Worm (Caenorhabditis elegans) whole organism, late embryonic: ENCODE measurements around the gene lea-1.

ENCODE experiments used
- C08G9.2 ChIP-seq: sonication (generic microtip); optimal IDR thresholded peaks from 2 replicates; lab custom pipeline; 2016; ENCODE audit warnings: mild to moderate bottlenecking, missing genetic modification characterization, moderate library complexity, missing compliant biosample characterization
- F13H6.1 ChIP-seq: sonication (generic microtip); optimal IDR thresholded peaks from 2 replicates; lab custom pipeline; 2016; ENCODE audit warnings: missing genetic modification characterization, missing compliant biosample characterization
- K02D7.2 ChIP-seq: sonication (generic microtip); optimal IDR thresholded peaks from 2 replicates; lab custom pipeline; 2017; ENCODE audit warnings: mild to moderate bottlenecking, missing genetic modification characterization, missing compliant biosample characterization
- ceh-14 ChIP-seq: sonication (generic microtip); optimal IDR thresholded peaks from 2 replicates; lab custom pipeline; 2016; ENCODE audit warnings: missing genotype, missing genetic modification characterization, missing compliant biosample characterization
- ceh-18 ChIP-seq: sonication (generic microtip); optimal IDR thresholded peaks from 2 replicates; lab custom pipeline; 2016; ENCODE audit warnings: missing genetic modification characterization, missing compliant biosample characterization
- ceh-2 ChIP-seq: sonication (generic microtip); optimal IDR thresholded peaks from 2 replicates; lab custom pipeline; 2016; ENCODE audit warnings: missing genotype, missing genetic modification characterization, missing compliant biosample characterization
- ceh-22 ChIP-seq: sonication (generic microtip); optimal IDR thresholded peaks from 2 replicates; lab custom pipeline; 2017; ENCODE audit warnings: missing biosample characterization, missing genetic modification characterization
- ceh-31 ChIP-seq: sonication (generic microtip); optimal IDR thresholded peaks from 2 replicates; lab custom pipeline; 2016; ENCODE audit warnings: missing genetic modification characterization, missing compliant biosample characterization
- ceh-34 ChIP-seq: sonication (generic microtip); optimal IDR thresholded peaks from 2 replicates; lab custom pipeline; 2016; ENCODE audit warnings: mild to moderate bottlenecking, missing genetic modification characterization, missing compliant biosample characterization
- ceh-48 ChIP-seq: sonication (generic microtip); optimal IDR thresholded peaks from 2 replicates; lab custom pipeline; 2016; ENCODE audit warnings: missing genetic modification characterization, inconsistent platforms, missing compliant biosample characterization
- ceh-9 ChIP-seq: sonication (generic microtip); optimal IDR thresholded peaks from 2 replicates; lab custom pipeline; 2016; ENCODE audit warnings: mild to moderate bottlenecking, missing genetic modification characterization, inconsistent platforms, missing compliant biosample characterization
- che-1 ChIP-seq: sonication (generic microtip); optimal IDR thresholded peaks from 2 replicates; lab custom pipeline; 2016; ENCODE audit warnings: mild to moderate bottlenecking, missing genetic modification characterization, missing compliant biosample characterization
- dmd-4 ChIP-seq: sonication (generic microtip); optimal IDR thresholded peaks from 2 replicates; lab custom pipeline; 2016; ENCODE audit warnings: borderline replicate concordance, missing genetic modification characterization, missing compliant biosample characterization
- dve-1 ChIP-seq: sonication (generic microtip); optimal IDR thresholded peaks from 2 replicates; lab custom pipeline; 2017; ENCODE audit warnings: antibody characterized with exemption, mild to moderate bottlenecking, missing genetic modification characterization, missing compliant biosample characterization
- elt-4 ChIP-seq: sonication (generic microtip); optimal IDR thresholded peaks from 2 replicates; lab custom pipeline; 2016; ENCODE audit warnings: missing genetic modification characterization, missing compliant biosample characterization
- ets-4 ChIP-seq: sonication (generic microtip); optimal IDR thresholded peaks from 2 replicates; lab custom pipeline; 2016; ENCODE audit warnings: missing genetic modification characterization, missing compliant biosample characterization
- fax-1 ChIP-seq: sonication (generic microtip); optimal IDR thresholded peaks from 2 replicates; lab custom pipeline; 2016; ENCODE audit warnings: missing genotype, missing genetic modification characterization, missing compliant biosample characterization
- hlh-13 ChIP-seq: fragments of 200-800 bp; sonication (Bioruptor generic); optimal IDR thresholded peaks from 2 replicates; lab custom pipeline; 2018; ENCODE audit warnings: mild to moderate bottlenecking, missing genetic modification characterization, missing compliant biosample characterization
- hlh-8 ChIP-seq: sonication (generic microtip); optimal IDR thresholded peaks from 2 replicates; lab custom pipeline; 2016; ENCODE audit warnings: missing genotype, missing genetic modification characterization, missing compliant biosample characterization
- lim-6 ChIP-seq: sonication (generic microtip); optimal IDR thresholded peaks from 2 replicates; lab custom pipeline; 2016; ENCODE audit warnings: missing genetic modification characterization, missing compliant biosample characterization
- madf-2 ChIP-seq: sonication (generic microtip); optimal IDR thresholded peaks from 2 replicates; lab custom pipeline; 2017; ENCODE audit warnings: missing genetic modification characterization, missing compliant biosample characterization
- nfya-1 ChIP-seq: sonication (generic microtip); optimal IDR thresholded peaks from 2 replicates; lab custom pipeline; 2017; ENCODE audit warnings: missing genetic modification characterization, mild to moderate bottlenecking, missing compliant biosample characterization, antibody characterized with exemption, moderate library complexity
- pax-1 ChIP-seq: fragments of 150-350 bp; optimal IDR thresholded peaks from 2 replicates; lab custom pipeline; 2014; ENCODE audit warnings: missing biosample characterization, missing genetic modification characterization
- pha-2 ChIP-seq: sonication (generic microtip); optimal IDR thresholded peaks from 2 replicates; lab custom pipeline; 2017; ENCODE audit warnings: mild to moderate bottlenecking, missing genetic modification characterization, missing compliant biosample characterization
- pqm-1 ChIP-seq: sonication (generic microtip); optimal IDR thresholded peaks from 2 replicates; lab custom pipeline; 2016; ENCODE audit warnings: missing genetic modification characterization, missing compliant biosample characterization
- pros-1 ChIP-seq: fragments of 150-350 bp; optimal IDR thresholded peaks from 2 replicates; lab custom pipeline; 2014; ENCODE audit warnings: missing biosample characterization, missing genetic modification reagents, missing genetic modification characterization
- ref-2 ChIP-seq: sonication (generic microtip); optimal IDR thresholded peaks from 2 replicates; lab custom pipeline; 2016; ENCODE audit warnings: missing genetic modification characterization, missing compliant biosample characterization
- rnt-1 ChIP-seq: sonication (generic microtip); optimal IDR thresholded peaks from 2 replicates; lab custom pipeline; 2016; ENCODE audit warnings: missing genetic modification characterization, missing compliant biosample characterization
- tbx-2 ChIP-seq: sonication (generic microtip); optimal IDR thresholded peaks from 2 replicates; lab custom pipeline; 2016; ENCODE audit warnings: missing genetic modification characterization, missing compliant biosample characterization
- tbx-7 ChIP-seq: sonication (generic microtip); optimal IDR thresholded peaks from 2 replicates; lab custom pipeline; 2016; ENCODE audit warnings: missing genotype, missing genetic modification characterization, missing compliant biosample characterization
- ttx-3 ChIP-seq: sonication (generic microtip); optimal IDR thresholded peaks from 2 replicates; lab custom pipeline; 2016; ENCODE audit warnings: missing genetic modification reagents, missing genetic modification characterization, missing compliant biosample characterization
- unc-3 ChIP-seq, 2 experiments: fragments of 200-800 bp in 1 of 2; sonication (Bioruptor generic) in 1 of 2; sonication (generic microtip) in 1 of 2; conservative IDR thresholded peaks in 1 of 2; optimal IDR thresholded peaks in 1 of 2; 2 replicates each; pipeline versions ENCODE4 v1.3.6 to Lab custom; 2016 to 2022; ENCODE audit warnings: missing compliant biosample characterization in 2 of 2, missing genetic modification characterization in 2 of 2, missing genetic modification reagents in 1 of 2
- unc-42 ChIP-seq: sonication (generic microtip); optimal IDR thresholded peaks from 2 replicates; lab custom pipeline; 2016; ENCODE audit warnings: missing genotype, missing genetic modification characterization, missing compliant biosample characterization
- unc-55 ChIP-seq: sonication (generic microtip); optimal IDR thresholded peaks from 2 replicates; lab custom pipeline; 2017; ENCODE audit warnings: missing biosample characterization, missing genetic modification reagents, missing genetic modification characterization
- zip-5 ChIP-seq: sonication (generic microtip); optimal IDR thresholded peaks from 2 replicates; lab custom pipeline; 2016; ENCODE audit warnings: missing genetic modification characterization, missing compliant biosample characterization
- ztf-16 ChIP-seq: sonication (generic microtip); optimal IDR thresholded peaks from 2 replicates; lab custom pipeline; 2017; ENCODE audit warnings: missing genetic modification characterization, missing compliant biosample characterization

The lea-1 gene

ce11 chrV:9970119-9970518 lies 41.6 kb upstream of the lea-1 start (continued):
- TF ChIP-seq pha-2 (peak; percentile 80), che-1 (tag; lab: Kevin White, UChicago) (peak; percentile 91), dve-1 (tag; lab: Kevin White, UChicago) (peak; percentile 76)

DNA sequence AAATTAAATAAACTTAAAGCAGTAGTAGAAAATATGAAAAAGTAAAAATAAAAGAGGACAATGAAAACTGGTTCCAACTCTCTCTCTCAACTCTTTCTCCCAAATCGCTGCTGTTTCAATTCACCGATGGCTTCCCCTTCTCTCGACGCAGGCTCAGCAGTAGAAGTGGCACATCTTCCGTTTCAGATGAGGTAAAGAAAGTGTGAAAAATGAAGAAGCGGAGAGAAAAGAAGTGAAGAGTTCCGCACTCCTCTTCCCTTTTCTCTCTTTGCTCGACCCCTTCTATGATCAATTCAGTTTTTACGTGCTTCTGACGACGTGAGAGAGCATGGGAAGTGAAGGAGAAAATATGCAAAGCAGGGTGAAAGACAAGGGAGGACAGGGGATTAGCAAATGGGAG lies 37.5 kb upstream of the lea-1 start:
- TF ChIP-seq nfya-1 (peak; percentile 28), unc-42 (tag; lab: Kevin White, UChicago) (peak; percentile 62), zip-5 (tag; lab: Kevin White, UChicago) (no peak), pax-1 (tag; lab: Kevin White, UChicago) (no peak), ceh-31 (peak; percentile 30), ceh-9 (tag; lab: Kevin White, UChicago) (no peak), lim-6 (tag; lab: Kevin White, UChicago) (no peak), K02D7.2 (tag; lab: Kevin White, UChicago) (no peak), unc-55 (GFP tag; lab: Kevin White, UChicago) (no peak)

DNA sequence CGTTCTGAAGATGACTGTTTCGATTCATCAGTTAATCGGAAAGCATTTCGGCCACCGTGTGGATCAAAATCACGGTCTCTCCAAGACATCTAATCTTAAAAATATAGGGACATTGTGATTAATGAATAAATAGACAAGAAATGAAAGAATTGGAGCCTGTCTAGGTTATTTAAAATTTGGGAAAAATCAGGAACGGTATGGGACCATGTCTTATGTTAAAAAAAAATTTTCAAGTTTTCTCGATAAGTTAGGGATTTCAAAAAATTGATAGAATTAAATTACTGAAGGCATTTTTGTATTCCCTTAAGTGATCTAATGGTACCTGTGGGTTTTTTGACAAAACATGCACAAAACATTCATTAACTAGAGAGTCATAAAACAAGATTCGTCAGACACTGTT lies 35.6 kb upstream of the lea-1 start, which contains the start of gene unc-41:
TSS of gene unc-41 (minus strand) at position 101 of the 400 bp plus-strand sequence.
- no peak for TF ChIP-seq ztf-16 (tag; lab: Kevin White, UChicago)
- no peak for TF ChIP-seq fax-1 (tag; lab: Kevin White, UChicago)
- TF ChIP-seq tbx-7 = no peak
- no peak for TF ChIP-seq pha-2
- no peak for TF ChIP-seq ceh-22
- TF ChIP-seq elt-4 = no peak
- no peak for TF ChIP-seq hlh-13 (GFP tag; lab: Kevin White, UChicago)
- no peak for TF ChIP-seq unc-3 (GFP tag; conservative IDR thresholded peaks at IDR 0.05; lab: Robert Waterston, UW)
- no peak for TF ChIP-seq unc-3 (tag; optimal IDR thresholded peaks at IDR 0.05; lab: Kevin White, UChicago)
- TF ChIP-seq ttx-3 = no peak

DNA sequence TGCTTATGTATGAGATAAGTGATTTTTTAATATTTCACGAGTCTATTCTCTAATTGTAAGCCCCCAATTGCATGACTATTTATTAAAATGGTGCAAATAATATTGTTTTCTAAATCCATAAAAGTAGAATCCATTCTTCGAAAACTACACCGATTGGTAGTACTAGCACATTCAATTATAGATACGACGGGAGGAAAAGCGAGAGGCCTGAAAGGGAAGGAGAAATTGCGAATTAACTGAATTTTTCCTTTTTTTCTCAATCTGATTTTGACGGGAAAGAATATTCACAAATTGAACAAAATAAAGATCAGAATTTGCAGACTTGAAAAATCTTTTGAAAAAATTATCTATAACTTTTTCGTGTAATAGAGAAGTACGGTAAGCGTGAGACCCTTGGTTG lies 34.5 kb upstream of the lea-1 start:
- TF ChIP-seq unc-42 (tag; lab: Kevin White, UChicago) (peak; percentile 54), dve-1 (tag; lab: Kevin White, UChicago) (no peak)

- TF ChIP-seq unc-42 (tag; lab: Kevin White, UChicago) (peak; percentile 25), ceh-31 (peak; percentile 63), tbx-2 (peak; percentile 16), dmd-4 (no peak), lim-6 (tag; lab: Kevin White, UChicago) (no peak), ceh-48 (tag; lab: Kevin White, UChicago) (peak; percentile 65)
Observed at ce11 chrV:9978425-9978824, 33.3 kb upstream of the lea-1 start.

DNA sequence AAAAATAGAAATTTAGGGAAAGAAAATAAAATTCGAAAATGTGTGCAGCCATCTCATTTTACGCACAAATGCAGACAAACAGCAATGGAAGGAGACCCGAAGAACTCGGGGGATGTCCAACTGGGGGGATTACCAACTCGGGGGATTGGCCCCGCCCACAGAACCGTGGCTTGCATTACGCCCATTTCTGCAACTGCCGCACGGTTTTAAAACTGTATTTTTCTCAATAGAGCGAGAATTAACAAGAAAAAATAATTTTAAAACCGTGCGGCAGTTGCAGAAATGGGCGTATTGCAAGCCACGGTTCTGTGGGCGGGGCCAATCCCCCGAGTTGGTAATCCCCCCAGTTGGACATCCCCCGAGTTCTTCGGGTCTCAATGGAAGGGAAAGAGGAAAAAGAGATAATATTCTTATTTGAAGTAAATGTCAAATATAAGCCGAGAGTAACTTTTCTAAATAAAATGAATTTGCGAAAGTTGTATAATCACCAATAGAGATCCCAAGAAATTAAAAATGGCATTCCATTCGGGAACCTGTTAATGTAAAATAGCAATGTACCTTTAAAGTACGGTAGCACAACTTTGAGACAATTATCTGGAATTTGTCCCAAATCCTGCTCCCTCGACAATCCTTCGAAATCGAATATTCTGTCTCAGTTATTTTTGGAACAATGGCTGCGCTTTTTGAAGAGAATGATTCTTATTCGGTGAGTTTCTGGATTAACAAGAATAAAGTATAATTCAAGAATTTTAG lies 30.8 kb upstream of the lea-1 start, which contains the start of the genes ruvb-1 and tofu-1:
TSS of gene ruvb-1 (minus strand) at position 72 of the 753 bp plus-strand sequence.
TSS of gene tofu-1 (plus strand) at position 417 of the 753 bp plus-strand sequence.
- TF ChIP-seq ceh-18 (tag; lab: Kevin White, UChicago) (peak; percentile 20), pros-1 (tag; lab: Kevin White, UChicago) (peak; percentile 8), zip-5 (tag; lab: Kevin White, UChicago) (peak; percentile 32), F13H6.1 (tag; lab: Kevin White, UChicago) (peak; percentile 70), madf-2 (tag; lab: Kevin White, UChicago) (peak; percentile 16), tbx-7 (peak; percentile 63), rnt-1 (tag; lab: Kevin White, UChicago) (peak; percentile 72), ceh-2 (tag; lab: Kevin White, UChicago) (peak; percentile 81), ceh-34 (tag; lab: Kevin White, UChicago) (peak; percentile 40), unc-42 (tag; lab: Kevin White, UChicago) (peak; percentile 51), lim-6 (tag; lab: Kevin White, UChicago) (peak; percentile 70), ztf-16 (tag; lab: Kevin White, UChicago) (peak; percentile 13), pqm-1 (tag; lab: Kevin White, UChicago) (peak; percentile 40), ceh-31 (peak; percentile 96), C08G9.2 (tag; lab: Kevin White, UChicago) (peak; percentile 77), tbx-2 (peak; percentile 94), nfya-1 (peak; percentile 26), hlh-8 (tag; lab: Kevin White, UChicago) (peak; percentile 70), ets-4 (peak; percentile 75), fax-1 (tag; lab: Kevin White, UChicago) (peak; percentile 61), ref-2 (tag; lab: Kevin White, UChicago) (peak; percentile 92), dmd-4 (peak; percentile 70), ceh-14 (tag; lab: Kevin White, UChicago) (peak; percentile 89)
